Fruit fly (Drosophila melanogaster) whole organism, embryonic: Measurements from ENCODE around the gene CG33191.

Source experiments
- Ada2b ChIP-seq: fragments of 200-800 bp; sonication (Bioruptor generic); IDR thresholded peaks from 2 replicates; pipeline ENCODE4 v1.3.6; 2022; ENCODE audit warnings: missing biosample characterization, missing genetic modification characterization
- Aef1 ChIP-seq: fragments of 200-800 bp; sonication (Bioruptor generic); IDR thresholded peaks from 3 replicates; pipeline ENCODE4 v1.3.6; 2022; ENCODE audit warnings: missing biosample characterization, missing genetic modification characterization
- Bgb ChIP-seq: fragments of 200-800 bp; sonication (Bioruptor generic); IDR thresholded peaks from 2 replicates; pipeline ENCODE4 v1.3.6; 2022; ENCODE audit warnings: missing biosample characterization, missing genetic modification characterization; ENCODE audit not compliant: partially characterized antibody
- Blimp-1 ChIP-seq: fragments of 200-800 bp; sonication (Bioruptor generic); optimal IDR thresholded peaks from 3 replicates; lab custom pipeline; 2018; ENCODE audit warnings: missing biosample characterization, missing genetic modification characterization, mild to moderate bottlenecking, moderate library complexity, missing genetic modification reagents
- CG10274 ChIP-seq: fragments of 200-800 bp; sonication (Bioruptor generic); optimal IDR thresholded peaks from 3 replicates; lab custom pipeline; 2017; ENCODE audit warnings: missing biosample characterization, mild to moderate bottlenecking, missing genetic modification characterization
- CG10543 ChIP-seq: fragments of 200-800 bp; sonication (Bioruptor generic); optimal IDR thresholded peaks from 3 replicates; lab custom pipeline; 2017; ENCODE audit warnings: missing biosample characterization, mild to moderate bottlenecking, missing genetic modification characterization, moderate library complexity
- CG11247 ChIP-seq: fragments of 200-800 bp; sonication (Bioruptor generic); IDR thresholded peaks from 2 replicates; pipeline ENCODE4 v1.3.6; 2022; ENCODE audit warnings: missing biosample characterization, missing genetic modification characterization
- CG11560 ChIP-seq: fragments of 200-800 bp; sonication (Bioruptor generic); IDR thresholded peaks from 3 replicates; pipeline ENCODE4 v1.3.6; 2022; ENCODE audit warnings: missing biosample characterization, missing genetic modification characterization
- CG12236 ChIP-seq: fragments of 200-800 bp; sonication (Bioruptor generic); optimal IDR thresholded peaks from 2 replicates; lab custom pipeline; 2016; ENCODE audit warnings: missing biosample characterization, missing genetic modification characterization
- CG13424 ChIP-seq: fragments of 200-800 bp; sonication (Bioruptor generic); optimal IDR thresholded peaks from 2 replicates; lab custom pipeline; 2019; ENCODE audit warnings: missing biosample characterization, mild to moderate bottlenecking, missing genetic modification characterization, moderate library complexity
- CG1529 ChIP-seq: fragments of 200-800 bp; sonication (Bioruptor generic); optimal IDR thresholded peaks from 3 replicates; lab custom pipeline; 2018; ENCODE audit warnings: missing biosample characterization, missing genetic modification characterization
- CG15479 ChIP-seq: fragments of 200-800 bp; sonication (Bioruptor generic); optimal IDR thresholded peaks from 3 replicates; lab custom pipeline; 2019; ENCODE audit warnings: missing biosample characterization, mild to moderate bottlenecking, missing genetic modification characterization, moderate library complexity
- CG17328 ChIP-seq: fragments of 200-800 bp; sonication (Bioruptor generic); IDR thresholded peaks from 2 replicates; pipeline ENCODE4 v1.3.6; 2022; ENCODE audit warnings: missing biosample characterization, missing genetic modification characterization
- CG17568 ChIP-seq: fragments of 200-800 bp; sonication (Bioruptor generic); optimal IDR thresholded peaks from 2 replicates; lab custom pipeline; 2018; ENCODE audit warnings: missing biosample characterization, mild to moderate bottlenecking, missing genetic modification characterization, moderate library complexity
- CG18011 ChIP-seq: fragments of 200-800 bp; sonication (Bioruptor generic); optimal IDR thresholded peaks from 2 replicates; lab custom pipeline; 2017; ENCODE audit warnings: missing biosample characterization, missing genetic modification characterization, mild to moderate bottlenecking, moderate library complexity, missing genotype
- CG18262 ChIP-seq: fragments of 200-800 bp; optimal IDR thresholded peaks from 3 replicates; lab custom pipeline; 2019; ENCODE audit warnings: missing biosample characterization, mild to moderate bottlenecking, missing genetic modification characterization, moderate library complexity
- CG18619 ChIP-seq: fragments of 200-800 bp; sonication (Bioruptor generic); optimal IDR thresholded peaks from 3 replicates; lab custom pipeline; 2017; ENCODE audit warnings: missing biosample characterization, mild to moderate bottlenecking, missing genetic modification characterization
- CG2678 ChIP-seq: fragments of 200-800 bp; sonication (Bioruptor generic); optimal IDR thresholded peaks from 3 replicates; lab custom pipeline; 2019; ENCODE audit warnings: missing biosample characterization, mild to moderate bottlenecking, missing genetic modification characterization, moderate library complexity
- CG31365 ChIP-seq: fragments of 200-800 bp; sonication (Bioruptor generic); optimal IDR thresholded peaks from 2 replicates; lab custom pipeline; 2018; ENCODE audit warnings: missing biosample characterization, mild to moderate bottlenecking, missing genetic modification characterization
- CG3163 ChIP-seq: fragments of 200-800 bp; sonication (Bioruptor generic); optimal IDR thresholded peaks from 3 replicates; lab custom pipeline; 2016; ENCODE audit warnings: missing biosample characterization, missing genetic modification characterization
- CG33557 ChIP-seq: fragments of 200-800 bp; sonication (Bioruptor generic); optimal IDR thresholded peaks from 2 replicates; lab custom pipeline; 2019; ENCODE audit warnings: missing biosample characterization, mild to moderate bottlenecking, missing genetic modification characterization, moderate library complexity
- CG3847 ChIP-seq: fragments of 200-800 bp; sonication (Bioruptor generic); IDR thresholded peaks from 2 replicates; pipeline ENCODE4 v1.3.6; 2022; ENCODE audit warnings: missing biosample characterization, missing genetic modification characterization
- CG7928 ChIP-seq: fragments of 200-800 bp; sonication (Bioruptor generic); optimal IDR thresholded peaks from 2 replicates; lab custom pipeline; 2017; ENCODE audit warnings: missing biosample characterization, mild to moderate bottlenecking, missing genetic modification characterization
- CkIIα-i1 ChIP-seq: fragments of 200-800 bp; sonication (Bioruptor generic); IDR thresholded peaks from 2 replicates; pipeline ENCODE4 v1.3.6; 2022; ENCODE audit warnings: missing biosample characterization, missing genetic modification characterization
- HLH54F ChIP-seq: fragments of 200-800 bp; sonication (Bioruptor generic); optimal IDR thresholded peaks from 3 replicates; lab custom pipeline; 2016; ENCODE audit warnings: missing biosample characterization, missing genetic modification characterization
- Hand ChIP-seq: fragments of 200-800 bp; sonication (Bioruptor generic); optimal IDR thresholded peaks from 2 replicates; lab custom pipeline; 2017; ENCODE audit warnings: mild to moderate bottlenecking, missing biosample characterization, missing genetic modification reagents, missing genetic modification characterization
- Hmx ChIP-seq: fragments of 200-800 bp; sonication (Bioruptor generic); optimal IDR thresholded peaks from 2 replicates; lab custom pipeline; 2016; ENCODE audit warnings: missing biosample characterization, missing genetic modification characterization
- Hr51 ChIP-seq, 2 experiments: fragments of 200-800 bp; sonication (Bioruptor generic); optimal IDR thresholded peaks; 2 replicates in 1 of 2; 3 replicates in 1 of 2; lab custom pipeline; 2016 to 2018; ENCODE audit warnings: missing biosample characterization in 2 of 2, missing genetic modification characterization in 2 of 2, mild to moderate bottlenecking in 1 of 2, moderate library complexity in 1 of 2
- Hsf ChIP-seq: fragments of 200-800 bp; sonication (Bioruptor generic); optimal IDR thresholded peaks from 3 replicates; lab custom pipeline; 2016; ENCODE audit warnings: missing biosample characterization, missing genetic modification characterization
- Lhr ChIP-seq: fragments of 200-800 bp; sonication (Bioruptor generic); optimal IDR thresholded peaks from 3 replicates; lab custom pipeline; 2017; ENCODE audit warnings: mild to moderate bottlenecking, missing biosample characterization, missing genetic modification reagents, missing genetic modification characterization
- Mrtf ChIP-seq: fragments of 200-800 bp; sonication (Bioruptor generic); IDR thresholded peaks from 3 replicates; pipeline ENCODE4 v1.3.6; 2022; ENCODE audit warnings: missing biosample characterization, missing genetic modification characterization
- Ravus ChIP-seq: fragments of 200-800 bp; sonication (Bioruptor generic); IDR thresholded peaks from 2 replicates; pipeline ENCODE4 v1.3.6; 2022; ENCODE audit warnings: missing biosample characterization, missing genetic modification characterization
- Tbp ChIP-seq: fragments of >200 bp; optimal IDR thresholded peaks from 2 replicates; lab custom pipeline; 2018; ENCODE audit warnings: missing biosample characterization, missing genetic modification characterization
- ash1 ChIP-seq: fragments of 200-800 bp; sonication (Bioruptor generic); optimal IDR thresholded peaks from 2 replicates; lab custom pipeline; 2018; ENCODE audit warnings: missing biosample characterization, mild to moderate bottlenecking, missing genetic modification characterization
- chinmo ChIP-seq: fragments of 200-800 bp; sonication (Bioruptor generic); IDR thresholded peaks from 4 replicates; pipeline ENCODE4 v1.3.6; 2022; ENCODE audit warnings: missing biosample characterization, missing genetic modification characterization; ENCODE audit not compliant: partially characterized antibody
- dpn ChIP-seq, 2 experiments: fragments of 200-800 bp; sonication (Bioruptor generic); optimal IDR thresholded peaks; 3 replicates each; lab custom pipeline; 2016; ENCODE audit warnings: missing biosample characterization in 2 of 2, missing genetic modification characterization in 2 of 2
- fd96Cb ChIP-seq: fragments of 200-800 bp; sonication (Bioruptor generic); optimal IDR thresholded peaks from 2 replicates; lab custom pipeline; 2018; ENCODE audit warnings: missing biosample characterization, mild to moderate bottlenecking, missing genetic modification characterization, moderate library complexity
- fru ChIP-seq: fragments of >200 bp; optimal IDR thresholded peaks from 2 replicates; lab custom pipeline; 2017
- jigr1 ChIP-seq: fragments of 200-800 bp; sonication (Bioruptor generic); IDR thresholded peaks from 3 replicates; pipeline ENCODE4 v1.3.6; 2022; ENCODE audit warnings: missing biosample characterization, missing genetic modification characterization
- lilli ChIP-seq: fragments of 200-800 bp; sonication (Bioruptor generic); optimal IDR thresholded peaks from 3 replicates; lab custom pipeline; 2016; ENCODE audit warnings: missing biosample characterization, missing genetic modification characterization
- lmd ChIP-seq: fragments of 200-800 bp; sonication (Bioruptor generic); IDR thresholded peaks from 2 replicates; pipeline ENCODE4 v1.3.6; 2022; ENCODE audit warnings: missing biosample characterization, missing genetic modification characterization
- onecut ChIP-seq: fragments of 200-800 bp; sonication (Bioruptor generic); IDR thresholded peaks from 2 replicates; pipeline ENCODE4 v1.3.6; 2022; ENCODE audit warnings: missing biosample characterization, missing genetic modification characterization
- pita ChIP-seq: fragments of 200-800 bp; sonication (Bioruptor generic); optimal IDR thresholded peaks from 2 replicates; lab custom pipeline; 2017; ENCODE audit warnings: missing biosample characterization, mild to moderate bottlenecking, missing genetic modification characterization
- pros ChIP-seq: fragments of 200-800 bp; sonication (Bioruptor generic); optimal IDR thresholded peaks from 3 replicates; lab custom pipeline; 2019; ENCODE audit warnings: missing biosample characterization, mild to moderate bottlenecking, missing genetic modification characterization, moderate library complexity
- ro ChIP-seq: fragments of 200-800 bp; sonication (Bioruptor generic); IDR thresholded peaks from 2 replicates; pipeline ENCODE4 v1.3.6; 2022; ENCODE audit warnings: missing biosample characterization, missing genetic modification characterization
- sqz ChIP-seq: fragments of 200-800 bp; sonication (Bioruptor generic); optimal IDR thresholded peaks from 3 replicates; lab custom pipeline; 2018; ENCODE audit warnings: missing biosample characterization, mild to moderate bottlenecking, missing genetic modification characterization
- stc ChIP-seq: fragments of 200-800 bp; sonication (Bioruptor generic); IDR thresholded peaks from 2 replicates; pipeline ENCODE4 v1.3.6; 2022; ENCODE audit warnings: missing biosample characterization, missing genetic modification characterization
- vfl ChIP-seq: fragments of 200-800 bp; sonication (Bioruptor generic); optimal IDR thresholded peaks from 2 replicates; lab custom pipeline; 2016; ENCODE audit warnings: missing biosample characterization, missing genetic modification characterization
- z ChIP-seq: fragments of 200-800 bp; sonication (Bioruptor generic); IDR thresholded peaks from 3 replicates; pipeline ENCODE4 v1.3.6; 2022; ENCODE audit warnings: missing biosample characterization, missing genetic modification characterization

Gene CG33191

dm6 chr3R:8731597-8732263 lies 48.0 kb downstream of the CG33191 start, which contains the start of the genes M1BP and CG8202 (continued):
- TF ChIP-seq onecut (GFP tag; lab: Robert Waterston, UW) (peak; percentile 69), lmd (GFP tag; lab: Robert Waterston, UW) (peak; percentile 82), Hmx (GFP tag; lab: Kevin White, UChicago) (no peak), Lhr (GFP tag; lab: Kevin White, UChicago) (peak; percentile 18), CG13424 (tag; lab: Kevin White, UChicago) (peak; percentile 96), chinmo (GFP tag; lab: Robert Waterston, UW) (no peak), CG31365 (no peak), CG3163 (no peak), Hand (GFP tag; lab: Kevin White, UChicago) (peak; percentile 84), CG3847 (GFP tag; lab: Robert Waterston, UW) (peak; percentile 79), Blimp-1 (peak; percentile 84), fru (no peak), jigr1 (0 out of 3 replicates have a peak, but pooled peaks have one; percentile 42), CG17328 (no peak; the same call in 1 of the 2 replicates), CG7928 (GFP tag; lab: Kevin White, UChicago) (peak; percentile 59), lilli (GFP tag; lab: Kevin White, UChicago) (peak; percentile 81), CG11247 (GFP tag; lab: Robert Waterston, UW) (peak; percentile 67), pita (GFP tag; lab: Kevin White, UChicago) (no peak), Ada2b (GFP tag; lab: Robert Waterston, UW) (peak; percentile 55; the same call in 1 of the 2 replicates), CG2678 (tag; lab: Kevin White, UChicago) (peak; percentile 97), CG15479 (GFP tag; lab: Kevin White, UChicago) (peak; percentile 34), dpn (GFP tag; optimal IDR thresholded peaks at IDR 0.05; lab: Kevin White, UChicago) (peak; percentile 49 to 91), sqz (GFP tag; lab: Kevin White, UChicago) (no peak), Hsf (GFP tag; lab: Kevin White, UChicago) (peak; percentile 60), CG18011 (GFP tag; lab: Kevin White, UChicago) (peak; percentile 65), Aef1 (peak; percentile 83), CG10274 (GFP tag; lab: Kevin White, UChicago) (no peak), CG17568 (no peak), Hr51 (GFP tag; optimal IDR thresholded peaks at IDR 0.05; lab: Kevin White, UChicago) (peak; percentile 50 to 93), CG12236 (GFP tag; lab: Kevin White, UChicago) (no peak), CG18619 (peak; percentile 93), CG33557 (peak; percentile 94), vfl (GFP tag; lab: Kevin White, UChicago) (peak; percentile 0), z (GFP tag; lab: Robert Waterston, UW) (no peak), stc (0 out of 2 replicates have a peak, but pooled peaks have one; percentile 39), CG11560 (tag; lab: Robert Waterston, UW) (peak; percentile 64; the same call in 1 of the 3 replicates), CG1529 (GFP tag; lab: Kevin White, UChicago) (peak; percentile 64), ro (GFP tag; lab: Robert Waterston, UW) (peak; percentile 46; the same call in 1 of the 2 replicates), CkIIα-i1 (GFP tag; lab: Robert Waterston, UW) (0 out of 2 replicates have a peak, but pooled peaks have one; percentile 7), ash1 (GFP tag; lab: Kevin White, UChicago) (no peak), CG10543 (GFP tag; lab: Kevin White, UChicago) (peak; percentile 96), fd96Cb (peak; percentile 90), Bgb (no peak), Ravus (GFP tag; lab: Robert Waterston, UW) (no peak; the same call in 1 of the 2 replicates), HLH54F (GFP tag; lab: Kevin White, UChicago) (peak; percentile 69), CG18262 (tag; lab: Kevin White, UChicago) (peak; percentile 97), Tbp (GFP tag; lab: Kevin White, UChicago) (no peak), Mrtf (GFP tag; lab: Robert Waterston, UW) (peak; percentile 74; the same call in 2 of the 3 replicates), pros (GFP tag; lab: Kevin White, UChicago) (peak; percentile 38)
